Fruit fly (Drosophila melanogaster) whole organism, embryonic: Measurements from ENCODE around the gene CG5262.

Experiments used
- Atf6 ChIP-seq: fragments of 200-800 bp; sonication (Bioruptor generic); IDR thresholded peaks from 2 replicates; pipeline ENCODE4 v1.3.6; 2022; ENCODE audit warnings: missing biosample characterization, missing genetic modification characterization
- C15 ChIP-seq: fragments of 200-800 bp; sonication (Bioruptor generic); IDR thresholded peaks from 3 replicates; pipeline ENCODE4 v1.3.6; 2022; ENCODE audit warnings: missing biosample characterization, missing genetic modification characterization
- CG10209 ChIP-seq: fragments of 200-800 bp; sonication (Bioruptor generic); optimal IDR thresholded peaks from 3 replicates; lab custom pipeline; 2017; ENCODE audit warnings: missing biosample characterization, mild to moderate bottlenecking, missing genetic modification characterization, missing genetic modification reagents
- CG12391 ChIP-seq: fragments of 200-800 bp; sonication (Bioruptor generic); optimal IDR thresholded peaks from 3 replicates; lab custom pipeline; 2018; ENCODE audit warnings: missing biosample characterization, mild to moderate bottlenecking, missing genetic modification characterization, moderate library complexity
- CG12744 ChIP-seq: fragments of 200-800 bp; sonication (Bioruptor generic); optimal IDR thresholded peaks from 2 replicates; lab custom pipeline; 2016; ENCODE audit warnings: missing biosample characterization, missing genetic modification characterization
- CG17385 ChIP-seq: fragments of 200-800 bp; sonication (Bioruptor generic); optimal IDR thresholded peaks from 3 replicates; lab custom pipeline; 2018; ENCODE audit warnings: missing biosample characterization, mild to moderate bottlenecking, missing genetic modification characterization
- CG18619 ChIP-seq: fragments of 200-800 bp; sonication (Bioruptor generic); optimal IDR thresholded peaks from 3 replicates; lab custom pipeline; 2017; ENCODE audit warnings: missing biosample characterization, mild to moderate bottlenecking, missing genetic modification characterization
- CG2116 ChIP-seq: fragments of 200-800 bp; sonication (Bioruptor generic); optimal IDR thresholded peaks from 3 replicates; lab custom pipeline; 2018; ENCODE audit warnings: missing biosample characterization, mild to moderate bottlenecking, missing genetic modification characterization
- CG2202 ChIP-seq: fragments of 200-800 bp; sonication (Bioruptor generic); optimal IDR thresholded peaks from 2 replicates; lab custom pipeline; 2018; ENCODE audit warnings: missing biosample characterization, mild to moderate bottlenecking, missing genetic modification characterization
- CG2889 ChIP-seq: fragments of 200-800 bp; sonication (Bioruptor generic); IDR thresholded peaks from 3 replicates; pipeline ENCODE4 v1.3.6; 2022; ENCODE audit warnings: missing biosample characterization, missing genetic modification characterization
- CG30431 ChIP-seq: fragments of 200-800 bp; sonication (Bioruptor generic); optimal IDR thresholded peaks from 2 replicates; lab custom pipeline; 2017; ENCODE audit warnings: missing biosample characterization, missing genetic modification characterization
- CG33213 ChIP-seq: fragments of 200-800 bp; sonication (Bioruptor generic); optimal IDR thresholded peaks from 3 replicates; lab custom pipeline; 2016; ENCODE audit warnings: missing biosample characterization, missing genetic modification characterization
- CG3407 ChIP-seq: fragments of 200-800 bp; sonication (Bioruptor generic); optimal IDR thresholded peaks from 2 replicates; lab custom pipeline; 2018; ENCODE audit warnings: missing biosample characterization, mild to moderate bottlenecking, missing genetic modification characterization
- CG34224 ChIP-seq: fragments of 200-800 bp; sonication (Bioruptor generic); IDR thresholded peaks from 3 replicates; pipeline ENCODE4 v1.3.6; 2022; ENCODE audit warnings: missing biosample characterization, missing genetic modification characterization; ENCODE audit not compliant: partially characterized antibody
- CG34422 ChIP-seq: fragments of 200-800 bp; sonication (Bioruptor generic); IDR thresholded peaks from 3 replicates; pipeline ENCODE4 v1.3.6; 2022; ENCODE audit warnings: missing biosample characterization, missing genetic modification characterization
- CG4360 ChIP-seq: fragments of 200-800 bp; sonication (Bioruptor generic); IDR thresholded peaks from 2 replicates; pipeline ENCODE4 v1.3.6; 2022; ENCODE audit warnings: missing biosample characterization, missing genetic modification characterization
- CG4730 ChIP-seq: fragments of 200-800 bp; sonication (Bioruptor generic); IDR thresholded peaks from 2 replicates; pipeline ENCODE4 v1.3.6; 2022; ENCODE audit warnings: missing biosample characterization, missing genetic modification characterization
- CG4854 ChIP-seq: fragments of 200-800 bp; sonication (Bioruptor generic); optimal IDR thresholded peaks from 2 replicates; lab custom pipeline; 2016; ENCODE audit warnings: missing biosample characterization, missing genetic modification characterization, inconsistent platforms
- CG6813 ChIP-seq: fragments of 200-800 bp; sonication (Bioruptor generic); optimal IDR thresholded peaks from 2 replicates; lab custom pipeline; 2017; ENCODE audit warnings: missing biosample characterization, missing genetic modification characterization, mild to moderate bottlenecking, moderate library complexity, missing genetic modification reagents
- CG7556 ChIP-seq: fragments of 200-800 bp; sonication (Bioruptor generic); optimal IDR thresholded peaks from 2 replicates; lab custom pipeline; 2017; ENCODE audit warnings: missing biosample characterization, mild to moderate bottlenecking, missing genetic modification characterization
- CrebB ChIP-seq: fragments of 200-800 bp; sonication (Bioruptor generic); optimal IDR thresholded peaks from 3 replicates; lab custom pipeline; 2018; ENCODE audit warnings: missing biosample characterization, mild to moderate bottlenecking, missing genetic modification characterization
- Dek ChIP-seq: fragments of 200-800 bp; sonication (Bioruptor generic); optimal IDR thresholded peaks from 3 replicates; lab custom pipeline; 2019; ENCODE audit warnings: missing biosample characterization, mild to moderate bottlenecking, missing genetic modification characterization, moderate library complexity
- Dip3 ChIP-seq: fragments of 200-800 bp; sonication (Bioruptor generic); optimal IDR thresholded peaks from 3 replicates; lab custom pipeline; 2016; ENCODE audit warnings: missing biosample characterization, missing genetic modification characterization
- HLH54F ChIP-seq: fragments of 200-800 bp; sonication (Bioruptor generic); optimal IDR thresholded peaks from 3 replicates; lab custom pipeline; 2016; ENCODE audit warnings: missing biosample characterization, missing genetic modification characterization
- Mrtf ChIP-seq: fragments of 200-800 bp; sonication (Bioruptor generic); IDR thresholded peaks from 3 replicates; pipeline ENCODE4 v1.3.6; 2022; ENCODE audit warnings: missing biosample characterization, missing genetic modification characterization
- NC2β ChIP-seq: fragments of 200-800 bp; sonication (Bioruptor generic); optimal IDR thresholded peaks from 2 replicates; lab custom pipeline; 2016; ENCODE audit warnings: missing biosample characterization, missing genetic modification characterization
- Nf-YA ChIP-seq: fragments of 200-800 bp; sonication (Bioruptor generic); IDR thresholded peaks from 2 replicates; pipeline ENCODE4 v1.3.6; 2022; ENCODE audit warnings: missing biosample characterization, missing genetic modification characterization
- Xbp1 ChIP-seq: fragments of 200-800 bp; sonication (Bioruptor generic); optimal IDR thresholded peaks from 3 replicates; lab custom pipeline; 2016; ENCODE audit warnings: missing biosample characterization, mild to moderate bottlenecking, missing genetic modification characterization
- bbx ChIP-seq: fragments of 200-800 bp; sonication (Bioruptor generic); IDR thresholded peaks from 2 replicates; pipeline ENCODE4 v1.3.6; 2022; ENCODE audit warnings: missing biosample characterization, missing genetic modification characterization; ENCODE audit not compliant: partially characterized antibody
- bcd ChIP-seq: fragments of 200-800 bp; sonication (Bioruptor generic); optimal IDR thresholded peaks from 2 replicates; lab custom pipeline; 2017; ENCODE audit warnings: missing biosample characterization, mild to moderate bottlenecking, missing genetic modification characterization
- cato ChIP-seq: fragments of 200-800 bp; sonication (Bioruptor generic); optimal IDR thresholded peaks from 2 replicates; lab custom pipeline; 2016; ENCODE audit warnings: missing biosample characterization, missing genetic modification characterization, borderline replicate concordance
- chinmo ChIP-seq: fragments of 200-800 bp; sonication (Bioruptor generic); IDR thresholded peaks from 4 replicates; pipeline ENCODE4 v1.3.6; 2022; ENCODE audit warnings: missing biosample characterization, missing genetic modification characterization; ENCODE audit not compliant: partially characterized antibody
- chn ChIP-seq: fragments of 200-800 bp; sonication (Bioruptor generic); optimal IDR thresholded peaks from 2 replicates; lab custom pipeline; 2016; ENCODE audit warnings: missing biosample characterization, missing genetic modification characterization
- crp ChIP-seq, 2 experiments: fragments of 200-800 bp; sonication (Bioruptor generic); optimal IDR thresholded peaks; 2 replicates in 1 of 2; 3 replicates in 1 of 2; lab custom pipeline; 2017; ENCODE audit warnings: missing biosample characterization in 2 of 2, missing genetic modification characterization in 2 of 2, mild to moderate bottlenecking in 1 of 2, moderate library complexity in 1 of 2
- fd3F ChIP-seq: fragments of 200-800 bp; sonication (Bioruptor generic); optimal IDR thresholded peaks from 2 replicates; lab custom pipeline; 2018; ENCODE audit warnings: missing biosample characterization, mild to moderate bottlenecking, missing genetic modification characterization, moderate library complexity
- hb ChIP-seq: fragments of 200-800 bp; sonication (Bioruptor generic); IDR thresholded peaks from 3 replicates; pipeline ENCODE4 v1.3.6; 2022; ENCODE audit warnings: missing biosample characterization, missing genetic modification characterization; ENCODE audit not compliant: partially characterized antibody
- her ChIP-seq: fragments of 200-800 bp; sonication (Bioruptor generic); optimal IDR thresholded peaks from 2 replicates; lab custom pipeline; 2016; ENCODE audit warnings: missing biosample characterization, missing genetic modification characterization
- insv ChIP-seq, 2 experiments: fragments of 200-800 bp; sonication (Bioruptor generic); optimal IDR thresholded peaks; 3 replicates each; lab custom pipeline; 2016 to 2018; ENCODE audit warnings: missing biosample characterization in 2 of 2, missing genetic modification characterization in 2 of 2
- inv ChIP-seq: fragments of 200-800 bp; sonication (Bioruptor generic); IDR thresholded peaks from 2 replicates; pipeline ENCODE4 v1.3.6; 2022; ENCODE audit warnings: missing biosample characterization, missing genetic modification characterization; ENCODE audit not compliant: partially characterized antibody
- lov ChIP-seq, 2 experiments: fragments of 200-800 bp in 1 of 2; fragments of >200 bp in 1 of 2; sonication (Bioruptor generic) in 1 of 2; IDR thresholded peaks in 1 of 2; optimal IDR thresholded peaks in 1 of 2; 2 replicates in 1 of 2; 3 replicates in 1 of 2; pipeline versions ENCODE4 v1.3.6 to Lab custom; 2017 to 2022; ENCODE audit warnings: missing biosample characterization in 1 of 2, missing genetic modification characterization in 1 of 2
- oc ChIP-seq: fragments of 200-800 bp; sonication (Bioruptor generic); optimal IDR thresholded peaks from 2 replicates; lab custom pipeline; 2018; ENCODE audit warnings: missing biosample characterization, mild to moderate bottlenecking, missing genetic modification characterization, moderate library complexity
- sens ChIP-seq: fragments of 200-800 bp; sonication (Bioruptor generic); peaks from one replicate; lab custom pipeline; 2016; ENCODE audit warnings: missing biosample characterization, missing genetic modification characterization
- sima ChIP-seq: fragments of 200-800 bp; sonication (Bioruptor generic); optimal IDR thresholded peaks from 2 replicates; lab custom pipeline; 2016; ENCODE audit warnings: missing biosample characterization, missing genetic modification characterization
- slp2 ChIP-seq: fragments of 200-800 bp; sonication (Bioruptor generic); optimal IDR thresholded peaks from 2 replicates; lab custom pipeline; 2016; ENCODE audit warnings: missing biosample characterization, missing genetic modification characterization
- tap ChIP-seq: fragments of 200-800 bp; optimal IDR thresholded peaks from 3 replicates; lab custom pipeline; 2019; ENCODE audit warnings: missing biosample characterization, mild to moderate bottlenecking, missing genetic modification characterization, moderate library complexity
- tx ChIP-seq: fragments of 200-800 bp; sonication (Bioruptor generic); optimal IDR thresholded peaks from 2 replicates; lab custom pipeline; 2016; ENCODE audit warnings: missing biosample characterization, missing genetic modification characterization
- zfh1 ChIP-seq: fragments of 200-800 bp; sonication (Bioruptor generic); IDR thresholded peaks from 3 replicates; pipeline ENCODE4 v1.3.6; 2022; ENCODE audit warnings: missing biosample characterization, missing genetic modification characterization
- zfh2 ChIP-seq: fragments of 200-800 bp; sonication (Bioruptor generic); optimal IDR thresholded peaks from 2 replicates; lab custom pipeline; 2016; ENCODE audit warnings: missing biosample characterization, missing genetic modification characterization

CG5262 gene

DNA sequence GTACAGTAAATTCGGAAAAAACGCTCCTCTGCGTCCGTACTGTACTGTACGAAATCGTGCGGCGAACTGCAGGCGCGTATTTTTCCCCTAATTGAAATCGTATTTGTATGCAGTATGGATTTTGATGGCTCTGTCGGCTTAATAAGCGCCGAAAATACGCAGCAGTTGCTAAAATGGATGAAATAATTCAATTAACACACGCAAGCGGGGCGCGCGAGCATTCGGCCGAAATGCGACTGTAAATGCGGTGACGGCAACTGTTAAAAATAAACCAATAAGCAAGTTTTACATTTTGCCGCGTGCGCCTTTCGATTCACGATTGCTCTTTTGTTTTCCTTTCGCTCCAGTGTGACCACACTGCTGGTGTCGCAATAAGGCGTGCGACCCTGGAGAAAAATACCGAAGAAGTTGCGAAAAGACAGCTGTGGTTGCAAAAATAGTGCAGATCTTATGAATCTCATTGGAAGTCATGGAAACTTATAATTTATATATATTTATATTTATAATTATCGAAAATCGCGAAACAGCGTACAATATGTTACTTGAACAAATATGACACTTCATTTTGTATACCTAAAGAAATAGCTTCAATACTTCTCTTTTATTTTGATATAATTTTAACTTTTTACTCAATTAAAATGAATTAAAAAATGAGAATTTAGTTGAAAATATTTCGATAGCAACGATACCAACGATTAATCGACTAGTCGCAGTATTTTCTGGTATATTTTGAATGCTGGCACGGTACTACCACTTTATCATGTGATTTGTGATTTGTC lies 42.9 kb upstream of the CG5262 start, which contains the start of the genes CG32428 and CG5969 (continued):
- peak; percentile 9; the same call in 1 of the 2 replicates for TF ChIP-seq Atf6
- no peak for TF ChIP-seq hb
- no peak for TF ChIP-seq CG12744 (GFP tag; lab: Kevin White, UChicago)
- TF ChIP-seq CG7556 (GFP tag; lab: Kevin White, UChicago), result peak; percentile 45
- TF ChIP-seq Xbp1 (GFP tag; lab: Kevin White, UChicago), result peak; percentile 59
- TF ChIP-seq NC2β, result no peak
- peak; percentile 58 for TF ChIP-seq fd3F
- peak; percentile 49 for TF ChIP-seq CG17385 (GFP tag; lab: Kevin White, UChicago)
- no peak for TF ChIP-seq tx (GFP tag; lab: Kevin White, UChicago)
- TF ChIP-seq CG12391, result peak; percentile 79
- TF ChIP-seq HLH54F (GFP tag; lab: Kevin White, UChicago), result no peak
- peak; percentile 29 for TF ChIP-seq CG30431 (GFP tag; lab: Kevin White, UChicago)
- no peak; the same call in 2 of the 3 replicates for TF ChIP-seq Mrtf (GFP tag; lab: Robert Waterston, UW)
- no peak for TF ChIP-seq CG2202 (tag; lab: Kevin White, UChicago)
- TF ChIP-seq C15, result no peak
- TF ChIP-seq oc, result peak; percentile 13
- TF ChIP-seq CG34224 (GFP tag; lab: Robert Waterston, UW), result no peak
- no peak for TF ChIP-seq CG4854 (GFP tag; lab: Kevin White, UChicago)
- peak; percentile 9 for TF ChIP-seq Dip3 (GFP tag; lab: Kevin White, UChicago)
- TF ChIP-seq CG4360 (GFP tag; lab: Robert Waterston, UW), result no peak
- TF ChIP-seq CG3407 (GFP tag; lab: Kevin White, UChicago), result no peak
- peak; percentile 13 for TF ChIP-seq CrebB
- TF ChIP-seq chn, result peak; percentile 4
- TF ChIP-seq CG6813, result peak; percentile 20
- no peak for TF ChIP-seq sima (GFP tag; lab: Kevin White, UChicago)
- TF ChIP-seq zfh1 (GFP tag; lab: Robert Waterston, UW), result peak; percentile 62; the same call in 2 of the 3 replicates
- TF ChIP-seq Nf-YA (GFP tag; lab: Robert Waterston, UW), result no peak
- no peak for TF ChIP-seq lov (optimal IDR thresholded peaks at IDR 0.05; lab: Kevin White, UChicago)
- TF ChIP-seq lov (GFP tag; IDR thresholded peaks at IDR 0.05; lab: Robert Waterston, UW), result no peak
- no peak for TF ChIP-seq CG34422 (GFP tag; lab: Robert Waterston, UW)
- TF ChIP-seq bcd, result peak; percentile 56
- peak; percentile 38 for TF ChIP-seq tap (tag; lab: Kevin White, UChicago)
- no peak for TF ChIP-seq cato (GFP tag; lab: Kevin White, UChicago)
- TF ChIP-seq insv (GFP tag; optimal IDR thresholded peaks at IDR 0.05; lab: Kevin White, UChicago), result peak in 1 of 2 experiments; percentile 70
- peak; percentile 76 for TF ChIP-seq Dek (tag; lab: Kevin White, UChicago)
- TF ChIP-seq CG18619, result peak; percentile 58
- TF ChIP-seq CG2116 (GFP tag; lab: Kevin White, UChicago), result peak; percentile 76
- TF ChIP-seq inv, result no peak
- TF ChIP-seq zfh2 (GFP tag; lab: Kevin White, UChicago), result peak; percentile 16
- no peak for TF ChIP-seq CG33213
- peak; percentile 64; the same call in 1 of the 4 replicates for TF ChIP-seq chinmo (GFP tag; lab: Robert Waterston, UW)
- TF ChIP-seq CG10209 (GFP tag; lab: Kevin White, UChicago), result peak; percentile 70
- no peak; the same call in 2 of the 3 replicates for TF ChIP-seq CG2889 (GFP tag; lab: Robert Waterston, UW)
- TF ChIP-seq slp2, result no peak
- TF ChIP-seq sens (GFP tag; lab: Kevin White, UChicago), result peak; percentile 22
- TF ChIP-seq CG4730, result no peak
- TF ChIP-seq bbx, result no peak
- peak in 1 of 2 experiments; percentile 74 for TF ChIP-seq crp (GFP tag; optimal IDR thresholded peaks at IDR 0.05; lab: Kevin White, UChicago)
- TF ChIP-seq her, result no peak
